Worm (Caenorhabditis elegans): ENCODE results near the gene del-7.
A peak's percentile ranks its signal among the peaks of the same experiment; 100 is the strongest.

ce11 chrIV:7785506-7786065 is 25.4 kb downstream of the del-7 start, which contains the start of gene tag-322:
- no peak for TF ChIP-seq nhr-76 (tag; optimal IDR thresholded peaks at IDR 0.05)
- TF ChIP-seq mep-1 (tag; optimal IDR thresholded peaks at IDR 0.05): peak; percentile 85
- no peak for TF ChIP-seq jun-1 (tag; optimal IDR thresholded peaks at IDR 0.05)
- no peak for TF ChIP-seq zag-1 (tag; optimal IDR thresholded peaks at IDR 0.05)
- TF ChIP-seq lin-39 (tag; optimal IDR thresholded peaks at IDR 0.05): no peak

Data from whole organism, L4 larva.